Worm (Caenorhabditis elegans) whole organism, L3 larva: ENCODE measurements around the gene rom-2.

Experiments
- daf-12 ChIP-seq: fragments of 150-350 bp; optimal IDR thresholded peaks from 2 replicates; lab custom pipeline; 2014; ENCODE audit warnings: missing biosample characterization, missing genetic modification reagents, missing genetic modification characterization
- elt-2 ChIP-seq: sonication (generic microtip); optimal IDR thresholded peaks from 2 replicates; lab custom pipeline; 2016; ENCODE audit warnings: missing genetic modification reagents, mild to moderate bottlenecking, missing genetic modification characterization, missing compliant biosample characterization
- fos-1 ChIP-seq: fragments of 150-350 bp; optimal IDR thresholded peaks from 2 replicates; lab custom pipeline; 2014; ENCODE audit warnings: missing biosample characterization, missing genetic modification characterization
- lin-15B ChIP-seq: fragments of 150-350 bp; optimal IDR thresholded peaks from 2 replicates; lab custom pipeline; 2014; ENCODE audit warnings: missing biosample characterization, missing genetic modification characterization
- nfya-1 ChIP-seq: sonication (generic microtip); optimal IDR thresholded peaks from 2 replicates; lab custom pipeline; 2017; ENCODE audit warnings: missing genetic modification characterization, mild to moderate bottlenecking, missing compliant biosample characterization, antibody characterized with exemption, moderate library complexity; ENCODE audit not compliant: insufficient read depth
- nhr-12 ChIP-seq: fragments of 150-350 bp; optimal IDR thresholded peaks from 2 replicates; lab custom pipeline; 2014; ENCODE audit warnings: missing biosample characterization, missing genetic modification characterization
- nhr-23 ChIP-seq: fragments of 150-350 bp; optimal IDR thresholded peaks from 2 replicates; lab custom pipeline; 2014; ENCODE audit warnings: missing biosample characterization, missing genetic modification reagents, missing genetic modification characterization
- nhr-237 ChIP-seq: fragments of 150-350 bp; optimal IDR thresholded peaks from 2 replicates; lab custom pipeline; 2014; ENCODE audit warnings: missing biosample characterization, missing genetic modification characterization
- nhr-77 ChIP-seq: fragments of 150-350 bp; optimal IDR thresholded peaks from 2 replicates; lab custom pipeline; 2014; ENCODE audit warnings: missing biosample characterization, missing genetic modification characterization
- pqm-1 ChIP-seq: fragments of 150-350 bp; optimal IDR thresholded peaks from 2 replicates; lab custom pipeline; 2017; ENCODE audit warnings: missing biosample characterization, missing genetic modification characterization, inconsistent platforms
- snpc-4 ChIP-seq: fragments of 150-350 bp; optimal IDR thresholded peaks from 2 replicates; lab custom pipeline; 2014; ENCODE audit warnings: missing biosample characterization, missing genetic modification characterization
- unc-39 ChIP-seq: sonication (generic microtip); optimal IDR thresholded peaks from 4 replicates; lab custom pipeline; 2017; ENCODE audit warnings: missing biosample characterization, missing genetic modification characterization
- zag-1 ChIP-seq: fragments of 150-350 bp; optimal IDR thresholded peaks from 2 replicates; lab custom pipeline; 2014; ENCODE audit warnings: missing biosample characterization, missing genetic modification characterization
- ztf-11 ChIP-seq: fragments of 150-350 bp; optimal IDR thresholded peaks from 2 replicates; lab custom pipeline; 2014; ENCODE audit warnings: missing biosample characterization, missing genetic modification characterization

DNA sequence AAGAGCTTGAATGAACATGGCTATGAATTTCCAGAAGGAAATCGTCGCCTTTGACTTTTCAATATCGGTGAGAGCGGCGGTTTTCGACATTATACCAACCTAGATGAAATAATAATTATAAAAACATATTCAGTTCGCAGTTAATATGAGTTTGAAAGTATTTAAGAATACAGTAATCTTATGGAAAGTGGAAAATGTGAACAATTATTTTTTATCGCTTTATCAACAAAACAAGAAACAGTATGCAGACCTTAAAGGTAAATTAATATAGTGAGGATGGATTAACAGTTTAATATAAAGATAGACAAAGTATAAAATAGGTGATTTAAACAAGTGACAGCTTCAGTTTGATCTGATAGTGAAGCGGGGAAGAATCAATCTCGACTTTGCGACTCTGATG lies 37.0 kb downstream of the rom-2 start, which contains the start of gene C48B4.6:
- no peak for TF ChIP-seq nhr-23 (tag; lab: Kevin White, UChicago)
- TF ChIP-seq unc-39 (tag; lab: Kevin White, UChicago): no peak
- TF ChIP-seq nhr-12 (tag; lab: Kevin White, UChicago): no peak
- no peak for TF ChIP-seq fos-1 (tag; lab: Kevin White, UChicago)
- TF ChIP-seq daf-12 (tag; lab: Kevin White, UChicago): no peak
- TF ChIP-seq nhr-77 (tag; lab: Kevin White, UChicago): no peak
- TF ChIP-seq lin-15B (tag; lab: Kevin White, UChicago): no peak
- TF ChIP-seq pqm-1 (tag; lab: Kevin White, UChicago): no peak
- no peak for TF ChIP-seq nfya-1 (tag; lab: Kevin White, UChicago)
- TF ChIP-seq nhr-237: no peak
- TF ChIP-seq ztf-11 (tag; lab: Kevin White, UChicago): no peak
- no peak for TF ChIP-seq snpc-4 (tag; lab: Kevin White, UChicago)
- TF ChIP-seq zag-1 (tag; lab: Kevin White, UChicago): no peak
- TF ChIP-seq elt-2 (tag; lab: Kevin White, UChicago): no peak
